Fruit fly (Drosophila melanogaster): ENCODE measurements around the gene mRpL47.

mRpL47 gene

dm6 chr3R:9529387-9529897 is 13.7 kb upstream of the mRpL47 start (continued):
- TF ChIP-seq CG7556 (GFP tag; optimal IDR thresholded peaks at IDR 0.05) (no peak), bsh (GFP tag; optimal IDR thresholded peaks at IDR 0.05) (no peak), ato (GFP tag; IDR thresholded peaks at IDR 0.05; ENCODE audit: partially characterized antibody) (no peak), usp (GFP tag; optimal IDR thresholded peaks at IDR 0.05) (no peak), Ada2b (GFP tag; IDR thresholded peaks at IDR 0.05) (no peak), CG18599 (GFP tag; optimal IDR thresholded peaks at IDR 0.05) (peak; percentile 57), Fer3 (tag; optimal IDR thresholded peaks at IDR 0.05) (peak; percentile 25), twi (tag; optimal IDR thresholded peaks at IDR 0.05) (no peak), Sry-δ (GFP tag; optimal IDR thresholded peaks at IDR 0.05) (no peak), CG7987 (GFP tag; optimal IDR thresholded peaks at IDR 0.05) (peak; percentile 79), Atf6 (GFP tag; IDR thresholded peaks at IDR 0.05) (peak; percentile 45; the same call in 1 of the 2 replicates), HLH54F (GFP tag; optimal IDR thresholded peaks at IDR 0.05) (peak; percentile 21), phol (tag; optimal IDR thresholded peaks at IDR 0.05) (no peak), CG15269 (tag; optimal IDR thresholded peaks at IDR 0.05) (peak; percentile 9), cwo (GFP tag; optimal IDR thresholded peaks at IDR 0.05) (peak; percentile 73), CG12942 (GFP tag; optimal IDR thresholded peaks at IDR 0.05) (no peak), CG12769 (tag; optimal IDR thresholded peaks at IDR 0.05) (peak; percentile 62), grn (GFP tag; optimal IDR thresholded peaks at IDR 0.05) (peak; percentile 41), abd-A (tag; optimal IDR thresholded peaks at IDR 0.05) (peak; percentile 33), CG31441 (GFP tag; IDR thresholded peaks at IDR 0.05) (no peak), BtbVII (GFP tag; optimal IDR thresholded peaks at IDR 0.05) (peak; percentile 18), crp (GFP tag; optimal IDR thresholded peaks at IDR 0.05) (no peak), tna (GFP tag; IDR thresholded peaks at IDR 0.05; ENCODE audit: partially characterized antibody) (0 out of 2 replicates have a peak, but pooled peaks have one; percentile 15), CG1792 (GFP tag; optimal IDR thresholded peaks at IDR 0.05) (peak; percentile 20), onecut (GFP tag; IDR thresholded peaks at IDR 0.05) (no peak)

dm6 chr3R:9527907-9528842 is 12.5 kb upstream of the mRpL47 start:
- TF ChIP-seq NFAT (GFP tag; IDR thresholded peaks at IDR 0.05) (peak; percentile 95), Mrtf (GFP tag; IDR thresholded peaks at IDR 0.05) (peak; percentile 88), jing (GFP tag; optimal IDR thresholded peaks at IDR 0.05) (no peak), Hr51 (GFP tag; optimal IDR thresholded peaks at IDR 0.05) (peak in 1 of 2 experiments; percentile 65), row (GFP tag; IDR thresholded peaks at IDR 0.05) (peak; percentile 84), toy (GFP tag; IDR thresholded peaks at IDR 0.05) (peak; percentile 84), Optix (GFP tag; IDR thresholded peaks at IDR 0.05) (peak; percentile 74), CG12391 (tag; optimal IDR thresholded peaks at IDR 0.05) (peak; percentile 71), Side (GFP tag; optimal IDR thresholded peaks at IDR 0.05) (peak; percentile 92), CG31388 (GFP tag; optimal IDR thresholded peaks at IDR 0.05) (peak; percentile 18), Dek (tag; optimal IDR thresholded peaks at IDR 0.05) (peak; percentile 83), CG4730 (GFP tag; IDR thresholded peaks at IDR 0.05) (peak; percentile 81), Hr78 (GFP tag; optimal IDR thresholded peaks at IDR 0.05) (peak in 1 of 2 experiments; percentile 18), mam (GFP tag; optimal IDR thresholded peaks at IDR 0.05) (peak; percentile 94), lab (GFP tag; optimal IDR thresholded peaks at IDR 0.05) (peak; percentile 98), usp (GFP tag; optimal IDR thresholded peaks at IDR 0.05) (no peak), TFAM (GFP tag; optimal IDR thresholded peaks at IDR 0.05) (peak; percentile 37), Gug (GFP tag; IDR thresholded peaks at IDR 0.05) (peak; percentile 92), grau (tag; optimal IDR thresholded peaks at IDR 0.05) (peak; percentile 83), maf-S (GFP tag; optimal IDR thresholded peaks at IDR 0.05) (peak; percentile 85), CG11398 (GFP tag; optimal IDR thresholded peaks at IDR 0.05) (peak; percentile 67), ac (GFP tag; optimal IDR thresholded peaks at IDR 0.05) (no peak), z (GFP tag; IDR thresholded peaks at IDR 0.05) (no peak), schlank (tag; optimal IDR thresholded peaks at IDR 0.05) (peak; percentile 92)
